Fruit fly (Drosophila melanogaster) whole organism, wandering third instar larva: ENCODE results near the gene Gyc32E.

Experiments
- Abd-B ChIP-seq: fragments of >200 bp; optimal IDR thresholded peaks from 2 replicates; lab custom pipeline; 2017; ENCODE audit warnings: missing biosample characterization, missing genetic modification characterization
- CG32264 ChIP-seq: fragments of 200-800 bp; sonication (Bioruptor generic); optimal IDR thresholded peaks from 2 replicates; lab custom pipeline; 2016; ENCODE audit warnings: missing biosample characterization, missing genetic modification characterization
- CG9705 ChIP-seq: fragments of 200-800 bp; sonication (Bioruptor generic); optimal IDR thresholded peaks from 2 replicates; lab custom pipeline; 2018; ENCODE audit warnings: missing biosample characterization, mild to moderate bottlenecking, missing genetic modification characterization
- CrebA ChIP-seq: fragments of 200-800 bp; sonication (Bioruptor generic); optimal IDR thresholded peaks from 2 replicates; lab custom pipeline; 2016; ENCODE audit warnings: missing biosample characterization, mild to moderate bottlenecking, missing genetic modification characterization, borderline replicate concordance
- Dfd ChIP-seq: fragments of >200 bp; optimal IDR thresholded peaks from 2 replicates; lab custom pipeline; 2017; ENCODE audit warnings: missing biosample characterization, missing genetic modification characterization
- Dif ChIP-seq: fragments of 200-275, 200-300 bp; sonication (Bioruptor generic); optimal IDR thresholded peaks from 2 replicates; lab custom pipeline; 2018; ENCODE audit warnings: missing biosample characterization, missing genetic modification characterization; ENCODE audit not compliant: partially characterized antibody
- GATAd ChIP-seq: sonication (Bioruptor generic); optimal IDR thresholded peaks from 2 replicates; lab custom pipeline; 2016; ENCODE audit warnings: missing biosample characterization, missing genetic modification characterization
- HLH106 ChIP-seq: fragments of 200-800 bp; optimal IDR thresholded peaks from 3 replicates; lab custom pipeline; 2019; ENCODE audit warnings: missing biosample characterization, mild to moderate bottlenecking, missing genetic modification characterization, moderate library complexity
- Hnf4 ChIP-seq: fragments of 200-800 bp; sonication (Bioruptor generic); optimal IDR thresholded peaks from 2 replicates; lab custom pipeline; 2016; ENCODE audit warnings: missing biosample characterization, mild to moderate bottlenecking, missing genetic modification characterization
- Hr78 ChIP-seq: fragments of >200 bp; optimal IDR thresholded peaks from 2 replicates; lab custom pipeline; 2017; ENCODE audit warnings: missing biosample characterization, missing genetic modification characterization
- Hr83 ChIP-seq: fragments of 200-300 bp; sonication (Bioruptor generic); optimal IDR thresholded peaks from 2 replicates; lab custom pipeline; 2016; ENCODE audit warnings: missing biosample characterization, mild to moderate bottlenecking, missing genetic modification characterization, moderate library complexity; ENCODE audit not compliant: poor library complexity, severe bottlenecking
- Jra ChIP-seq: sonication (Bioruptor generic); optimal IDR thresholded peaks from 2 replicates; lab custom pipeline; 2016; ENCODE audit warnings: missing biosample characterization, missing genetic modification characterization
- Mio ChIP-seq: sonication (Bioruptor generic); optimal IDR thresholded peaks from 2 replicates; lab custom pipeline; 2016; ENCODE audit warnings: missing biosample characterization, missing genetic modification characterization
- Myc ChIP-seq: fragments of >200 bp; optimal IDR thresholded peaks from 2 replicates; lab custom pipeline; 2017
- OdsH ChIP-seq: fragments of 200-800 bp; sonication (Bioruptor generic); optimal IDR thresholded peaks from 2 replicates; lab custom pipeline; 2016; ENCODE audit warnings: missing biosample characterization, mild to moderate bottlenecking, missing genetic modification characterization
- Rel ChIP-seq, 2 experiments: fragments of 200-800 bp; sonication (Bioruptor generic) in 1 of 2; optimal IDR thresholded peaks; 2 replicates in 1 of 2; 3 replicates in 1 of 2; lab custom pipeline; 2016 to 2019; ENCODE audit warnings: mild to moderate bottlenecking in 2 of 2, missing biosample characterization in 2 of 2, missing genetic modification characterization in 2 of 2, moderate library complexity in 1 of 2
- Sp1 ChIP-seq: fragments of 200-800 bp; sonication (Bioruptor generic); optimal IDR thresholded peaks from 3 replicates; lab custom pipeline; 2019; ENCODE audit warnings: missing biosample characterization, mild to moderate bottlenecking, missing genetic modification characterization, moderate library complexity
- Vsx2 ChIP-seq: fragments of 200-300, 225-300 bp; sonication (Bioruptor generic); optimal IDR thresholded peaks from 2 replicates; lab custom pipeline; 2018; ENCODE audit warnings: missing biosample characterization, missing genetic modification characterization; ENCODE audit not compliant: partially characterized antibody
- br ChIP-seq: fragments of 200-800 bp; sonication (Bioruptor generic); optimal IDR thresholded peaks from 2 replicates; lab custom pipeline; 2016; ENCODE audit warnings: missing biosample characterization, missing genetic modification characterization
- brk ChIP-seq: fragments of 200-800 bp; sonication (Bioruptor generic); optimal IDR thresholded peaks from 2 replicates; lab custom pipeline; 2016; ENCODE audit warnings: missing biosample characterization, mild to moderate bottlenecking, missing genetic modification characterization
- dl ChIP-seq, 2 experiments: fragments of 175-275, 200-275 bp in 1 of 2; fragments of 200-275 bp in 1 of 2; sonication (Bioruptor generic); optimal IDR thresholded peaks; lab custom pipeline; 2018; ENCODE audit warnings: mild to moderate bottlenecking in 2 of 2, missing biosample characterization in 2 of 2, missing genetic modification characterization in 2 of 2, moderate library complexity in 2 of 2; ENCODE audit not compliant: partially characterized antibody in 2 of 2, insufficient read depth in 1 of 2
- dmrt93B ChIP-seq: fragments of 200-800 bp; sonication (Bioruptor generic); optimal IDR thresholded peaks from 2 replicates; lab custom pipeline; 2018; ENCODE audit warnings: missing biosample characterization, mild to moderate bottlenecking, missing genetic modification characterization
- dsf ChIP-seq: sonication (Bioruptor generic); optimal IDR thresholded peaks from 2 replicates; lab custom pipeline; 2016; ENCODE audit warnings: missing biosample characterization, missing genetic modification characterization, borderline replicate concordance
- ey ChIP-seq: fragments of 200-800 bp; sonication (Bioruptor generic); optimal IDR thresholded peaks from 2 replicates; lab custom pipeline; 2016; ENCODE audit warnings: missing biosample characterization, missing genetic modification characterization
- foxo ChIP-seq, 2 experiments: fragments of 200-800 bp; sonication (Bioruptor generic); optimal IDR thresholded peaks; 2 replicates in 1 of 2; 3 replicates in 1 of 2; lab custom pipeline; 2016 to 2017; ENCODE audit warnings: missing biosample characterization in 2 of 2, missing genetic modification characterization in 2 of 2
- fru ChIP-seq: fragments of 200-800 bp; sonication (Bioruptor generic); optimal IDR thresholded peaks from 3 replicates; lab custom pipeline; 2016; ENCODE audit warnings: missing biosample characterization, mild to moderate bottlenecking, missing genetic modification characterization
- h ChIP-seq: fragments of 200-800 bp; sonication (Bioruptor generic); optimal IDR thresholded peaks from 3 replicates; lab custom pipeline; 2016; ENCODE audit warnings: missing biosample characterization, mild to moderate bottlenecking, missing genetic modification characterization
- jim ChIP-seq: fragments of 175-275, 200-325 bp; sonication (Bioruptor generic); optimal IDR thresholded peaks from 2 replicates; lab custom pipeline; 2016; ENCODE audit warnings: missing biosample characterization, mild to moderate bottlenecking, missing genetic modification characterization
- lola ChIP-seq: fragments of >200 bp; optimal IDR thresholded peaks from 2 replicates; lab custom pipeline; 2017; ENCODE audit warnings: missing biosample characterization, missing genetic modification characterization
- pan ChIP-seq: fragments of >200 bp; optimal IDR thresholded peaks from 2 replicates; lab custom pipeline; 2017
- psq ChIP-seq: fragments of 200-800 bp; sonication (Bioruptor generic); optimal IDR thresholded peaks from 3 replicates; lab custom pipeline; 2017; ENCODE audit warnings: missing biosample characterization, mild to moderate bottlenecking, missing genetic modification characterization, moderate library complexity
- rgr ChIP-seq: fragments of 200-800 bp; sonication (Bioruptor generic); optimal IDR thresholded peaks from 3 replicates; lab custom pipeline; 2016; ENCODE audit warnings: missing biosample characterization, mild to moderate bottlenecking, missing genetic modification characterization
- sage ChIP-seq: fragments of 200-800 bp; sonication (Bioruptor generic); optimal IDR thresholded peaks from 2 replicates; lab custom pipeline; 2016; ENCODE audit warnings: missing biosample characterization, mild to moderate bottlenecking, missing genetic modification characterization
- sv ChIP-seq: fragments of 200-800 bp; sonication (Bioruptor generic); optimal IDR thresholded peaks from 3 replicates; lab custom pipeline; 2016; ENCODE audit warnings: missing biosample characterization, missing genetic modification characterization
- tai ChIP-seq: sonication (Bioruptor generic); optimal IDR thresholded peaks from 2 replicates; lab custom pipeline; 2016; ENCODE audit warnings: missing biosample characterization, missing genetic modification characterization
- usp ChIP-seq: fragments of >200 bp; optimal IDR thresholded peaks from 2 replicates; lab custom pipeline; 2017; ENCODE audit warnings: missing biosample characterization, missing genetic modification characterization
- woc ChIP-seq: sonication (Bioruptor generic); optimal IDR thresholded peaks from 2 replicates; lab custom pipeline; 2016; ENCODE audit warnings: missing biosample characterization, mild to moderate bottlenecking, missing genetic modification characterization

Gene Gyc32E

dm6 chr2L:11178826-11179391 is 30.0 kb upstream of the Gyc32E start, which contains the start of gene Boh2:
Boh2 (plus strand) TSS chr2L:11179032.
- TF ChIP-seq psq (GFP tag; lab: Kevin White, UChicago): no peak
- no peak for TF ChIP-seq Jra (GFP tag; lab: Kevin White, UChicago)
- no peak for TF ChIP-seq dmrt93B (GFP tag; lab: Kevin White, UChicago)
- TF ChIP-seq Sp1: no peak
- TF ChIP-seq Hr83 (GFP tag; lab: Kevin White, UChicago): no peak
- no peak for TF ChIP-seq Hnf4
- no peak for TF ChIP-seq dl (GFP tag; optimal IDR thresholded peaks at IDR 0.05; lab: Kevin White, UChicago; ENCODE audit: insufficient read depth in 1 of 2, partially characterized antibody in 2 of 2)
- TF ChIP-seq rgr (GFP tag; lab: Kevin White, UChicago): no peak
- no peak for TF ChIP-seq dsf (GFP tag; lab: Kevin White, UChicago)
- TF ChIP-seq HLH106: no peak
- no peak for TF ChIP-seq foxo (GFP tag; optimal IDR thresholded peaks at IDR 0.05; lab: Kevin White, UChicago)
- no peak for TF ChIP-seq Dfd
- TF ChIP-seq woc: no peak
- TF ChIP-seq Dif (GFP tag; lab: Kevin White, UChicago): no peak
- TF ChIP-seq h (GFP tag; lab: Kevin White, UChicago): no peak
- TF ChIP-seq Abd-B: no peak

dm6 chr2L:11178334-11178733 is 29.4 kb upstream of the Gyc32E start:
- TF ChIP-seq brk (GFP tag; lab: Kevin White, UChicago): no peak
- TF ChIP-seq br: no peak
- no peak for TF ChIP-seq sv (GFP tag; lab: Kevin White, UChicago)
- no peak for TF ChIP-seq foxo (GFP tag; optimal IDR thresholded peaks at IDR 0.05; lab: Kevin White, UChicago)
- no peak for TF ChIP-seq Hr83 (GFP tag; lab: Kevin White, UChicago)
- TF ChIP-seq fru (GFP tag; lab: Kevin White, UChicago): no peak
- TF ChIP-seq dl (GFP tag; optimal IDR thresholded peaks at IDR 0.05; lab: Kevin White, UChicago; ENCODE audit: insufficient read depth in 1 of 2, partially characterized antibody in 2 of 2): no peak
- no peak for TF ChIP-seq woc
- TF ChIP-seq Vsx2 (GFP tag; lab: Kevin White, UChicago): no peak
- no peak for TF ChIP-seq usp (GFP tag; lab: Kevin White, UChicago)
- no peak for TF ChIP-seq CrebA (GFP tag; lab: Kevin White, UChicago)
- TF ChIP-seq Hnf4: no peak
- TF ChIP-seq Dif (GFP tag; lab: Kevin White, UChicago): no peak
- TF ChIP-seq Abd-B: no peak
- TF ChIP-seq Mio: no peak
- no peak for TF ChIP-seq Sp1
- TF ChIP-seq pan (lab: Kevin White, UChicago): no peak
- TF ChIP-seq ey (GFP tag; lab: Kevin White, UChicago): no peak
- TF ChIP-seq h (GFP tag; lab: Kevin White, UChicago): no peak
- TF ChIP-seq Rel (GFP tag; optimal IDR thresholded peaks at IDR 0.05; lab: Kevin White, UChicago): no peak
- TF ChIP-seq Rel (tag; optimal IDR thresholded peaks at IDR 0.05; lab: Kevin White, UChicago): no peak

- peak; percentile 17 for TF ChIP-seq h (GFP tag; lab: Kevin White, UChicago)
- TF ChIP-seq Rel (GFP tag; optimal IDR thresholded peaks at IDR 0.05; lab: Kevin White, UChicago): no peak
- TF ChIP-seq Rel (tag; optimal IDR thresholded peaks at IDR 0.05; lab: Kevin White, UChicago): no peak
- TF ChIP-seq Jra (GFP tag; lab: Kevin White, UChicago): no peak
- TF ChIP-seq tai (GFP tag; lab: Kevin White, UChicago): peak; percentile 28
- TF ChIP-seq usp (GFP tag; lab: Kevin White, UChicago): no peak
- no peak for TF ChIP-seq CrebA (GFP tag; lab: Kevin White, UChicago)
- no peak for TF ChIP-seq dmrt93B (GFP tag; lab: Kevin White, UChicago)
- TF ChIP-seq jim (GFP tag; lab: Kevin White, UChicago): peak; percentile 16
- no peak for TF ChIP-seq Vsx2 (GFP tag; lab: Kevin White, UChicago)
- TF ChIP-seq br: no peak
- TF ChIP-seq HLH106: no peak
- peak; percentile 54 for TF ChIP-seq rgr (GFP tag; lab: Kevin White, UChicago)
- TF ChIP-seq Hr78 (GFP tag; lab: Kevin White, UChicago): no peak
- peak in 1 of 2 experiments; percentile 31 for TF ChIP-seq dl (GFP tag; optimal IDR thresholded peaks at IDR 0.05; lab: Kevin White, UChicago; ENCODE audit: insufficient read depth in 1 of 2, partially characterized antibody in 2 of 2)
- TF ChIP-seq woc: peak; percentile 70
- TF ChIP-seq Mio: no peak
- no peak for TF ChIP-seq Hnf4
- no peak for TF ChIP-seq GATAd
- peak; percentile 65 for TF ChIP-seq fru (GFP tag; lab: Kevin White, UChicago)
- TF ChIP-seq Abd-B: no peak
- no peak for TF ChIP-seq Hr83 (GFP tag; lab: Kevin White, UChicago)
- no peak for TF ChIP-seq Dif (GFP tag; lab: Kevin White, UChicago)
- TF ChIP-seq Sp1: peak; percentile 43
- no peak for TF ChIP-seq Myc (lab: Kevin White, UChicago)
- TF ChIP-seq ey (GFP tag; lab: Kevin White, UChicago): peak; percentile 54
- no peak for TF ChIP-seq pan (lab: Kevin White, UChicago)
- peak; percentile 73 for TF ChIP-seq psq (GFP tag; lab: Kevin White, UChicago)
- TF ChIP-seq OdsH (GFP tag; lab: Kevin White, UChicago): peak; percentile 34
- TF ChIP-seq lola (GFP tag; lab: Kevin White, UChicago): no peak
- no peak for TF ChIP-seq brk (GFP tag; lab: Kevin White, UChicago)
- TF ChIP-seq sv (GFP tag; lab: Kevin White, UChicago): no peak
- no peak for TF ChIP-seq sage (GFP tag; lab: Kevin White, UChicago)
- TF ChIP-seq CG32264: no peak
- TF ChIP-seq foxo (GFP tag; optimal IDR thresholded peaks at IDR 0.05; lab: Kevin White, UChicago): peak in 1 of 2 experiments; percentile 35
- TF ChIP-seq CG9705: no peak
These were observed 26.7 kb upstream of the Gyc32E start for dm6 chr2L:11175393-11176258.
